Worm (Caenorhabditis elegans): ENCODE results near the gene rnr-1.

The rnr-1 gene

ce11 chrIII:9191091-9191490 is 37.5 kb downstream of the rnr-1 start, which contains the start of gene cls-3 (continued):
- no peak for TF ChIP-seq pros-1 (tag; optimal IDR thresholded peaks at IDR 0.05)
- no peak for TF ChIP-seq dmd-4 (tag; optimal IDR thresholded peaks at IDR 0.05; ENCODE audit: borderline replicate concordance)
- TF ChIP-seq sox-2 (GFP tag; IDR thresholded peaks at IDR 0.05): no peak
- TF ChIP-seq rnt-1 (tag; optimal IDR thresholded peaks at IDR 0.05): peak; percentile 27
- peak; percentile 71 for TF ChIP-seq hlh-8 (tag; optimal IDR thresholded peaks at IDR 0.05)
- no peak for TF ChIP-seq ceh-2 (tag; optimal IDR thresholded peaks at IDR 0.05)
- TF ChIP-seq hlh-30 (tag; optimal IDR thresholded peaks at IDR 0.05; ENCODE audit: insufficient read depth): no peak
- TF ChIP-seq Y22D7AL.16 (tag; optimal IDR thresholded peaks at IDR 0.05): no peak
- TF ChIP-seq ttx-3 (tag; optimal IDR thresholded peaks at IDR 0.05): no peak
- no peak for TF ChIP-seq T23F11.4 (GFP tag; optimal IDR thresholded peaks at IDR 0.05)
- no peak for TF ChIP-seq unc-86 (tag; optimal IDR thresholded peaks at IDR 0.05)
- TF ChIP-seq K09A11.1 (tag; optimal IDR thresholded peaks at IDR 0.05; ENCODE audit: insufficient read depth): no peak
- TF ChIP-seq eyg-1 (tag; optimal IDR thresholded peaks at IDR 0.05): no peak
- no peak for TF ChIP-seq sox-4 (tag; optimal IDR thresholded peaks at IDR 0.05)

- TF ChIP-seq pag-3 (tag; optimal IDR thresholded peaks at IDR 0.05; ENCODE audit: borderline replicate concordance) (no peak), hlh-8 (tag; optimal IDR thresholded peaks at IDR 0.05) (no peak), ceh-9 (tag; optimal IDR thresholded peaks at IDR 0.05) (no peak), unc-55 (GFP tag; optimal IDR thresholded peaks at IDR 0.05) (no peak), fax-1 (tag; optimal IDR thresholded peaks at IDR 0.05) (no peak), pros-1 (tag; optimal IDR thresholded peaks at IDR 0.05) (no peak), nhr-11 (tag; optimal IDR thresholded peaks at IDR 0.05) (no peak), ets-4 (tag; optimal IDR thresholded peaks at IDR 0.05) (no peak), eyg-1 (tag; optimal IDR thresholded peaks at IDR 0.05) (no peak), hlh-13 (GFP tag; optimal IDR thresholded peaks at IDR 0.05) (no peak), rnt-1 (tag; optimal IDR thresholded peaks at IDR 0.05) (no peak), tbx-7 (tag; optimal IDR thresholded peaks at IDR 0.05) (no peak), sox-2 (GFP tag; IDR thresholded peaks at IDR 0.05) (no peak), elt-2 (tag; optimal IDR thresholded peaks at IDR 0.05) (no peak), ceh-18 (tag; optimal IDR thresholded peaks at IDR 0.05) (no peak), odd-2 (tag; optimal IDR thresholded peaks at IDR 0.05) (no peak), fkh-10 (GFP tag; optimal IDR thresholded peaks at IDR 0.05) (no peak), F13H6.1 (tag; optimal IDR thresholded peaks at IDR 0.05) (no peak), K02D7.2 (tag; optimal IDR thresholded peaks at IDR 0.05) (no peak)
Measured at ce11 chrIII:9185722-9186121, 42.9 kb downstream of the rnr-1 start, which contains the start of gene ZC84.7. Gene ZC84.7 (plus strand): TSS chrIII:9186022.

ce11 chrIII:9181246-9181645 is 47.4 kb downstream of the rnr-1 start, which contains the start of gene tax-4:
Gene tax-4 (plus strand): TSS chrIII:9181546.
- no peak for TF ChIP-seq C38D4.7 (GFP tag; optimal IDR thresholded peaks at IDR 0.05)

ce11 chrIII:9177874-9178273 is 50.7 kb downstream of the rnr-1 start:
- TF ChIP-seq unc-55 (GFP tag; optimal IDR thresholded peaks at IDR 0.05) (peak; percentile 44), rnt-1 (tag; optimal IDR thresholded peaks at IDR 0.05) (no peak)

- TF ChIP-seq syd-9 (tag; optimal IDR thresholded peaks at IDR 0.05): peak; percentile 22
- no peak for TF ChIP-seq ceh-14 (tag; optimal IDR thresholded peaks at IDR 0.05)
Measured at ce11 chrIII:9176008-9176407, 52.6 kb downstream of the rnr-1 start.

Data from whole organism, late embryonic.